Fruit fly (Drosophila melanogaster): ENCODE data around the gene CG10576.

Gene CG10576

dm6 chr3L:5770113-5770798, 4.8 kb upstream of the CG10576 start:
- peak; percentile 8 for TF ChIP-seq Dif (GFP tag; optimal IDR thresholded peaks at IDR 0.05; ENCODE audit: partially characterized antibody)
- TF ChIP-seq Sp1 (GFP tag; optimal IDR thresholded peaks at IDR 0.05) = peak; percentile 60
- peak; percentile 15 for TF ChIP-seq CG9705 (GFP tag; optimal IDR thresholded peaks at IDR 0.05)
- TF ChIP-seq HLH106 (tag; optimal IDR thresholded peaks at IDR 0.05) = peak; percentile 9
- no peak for TF ChIP-seq sage (GFP tag; optimal IDR thresholded peaks at IDR 0.05)
- no peak for TF ChIP-seq pan (optimal IDR thresholded peaks at IDR 0.05)
- no peak for TF ChIP-seq tai (GFP tag; optimal IDR thresholded peaks at IDR 0.05)
- peak; percentile 95 for TF ChIP-seq psq (GFP tag; optimal IDR thresholded peaks at IDR 0.05)
- TF ChIP-seq jim (GFP tag; optimal IDR thresholded peaks at IDR 0.05) = peak; percentile 41
- no peak for TF ChIP-seq Rel (GFP tag; optimal IDR thresholded peaks at IDR 0.05)
- TF ChIP-seq Rel (tag; optimal IDR thresholded peaks at IDR 0.05) = peak; percentile 95

dm6 chr3L:5768532-5769497, 3.3 kb upstream of the CG10576 start, which contains the start of the genes Ppat-Dpck and scny:
TSS of gene Ppat-Dpck (minus strand) at chr3L:5768794.
TSS of gene scny (plus strand) at chr3L:5769002.
- TF ChIP-seq Sp1 (GFP tag; optimal IDR thresholded peaks at IDR 0.05) (peak; percentile 33), rgr (GFP tag; optimal IDR thresholded peaks at IDR 0.05) (peak; percentile 35), foxo (GFP tag; optimal IDR thresholded peaks at IDR 0.05) (peak in 1 of 2 experiments; percentile 43), woc (GFP tag; optimal IDR thresholded peaks at IDR 0.05) (no peak), Hr83 (GFP tag; optimal IDR thresholded peaks at IDR 0.05; ENCODE audit: poor library complexity, severe bottlenecking) (peak; percentile 18), Jra (GFP tag; optimal IDR thresholded peaks at IDR 0.05) (peak; percentile 76), h (GFP tag; optimal IDR thresholded peaks at IDR 0.05) (peak; percentile 57), CG9705 (GFP tag; optimal IDR thresholded peaks at IDR 0.05) (no peak), Abd-B (GFP tag; optimal IDR thresholded peaks at IDR 0.05) (no peak), ey (GFP tag; optimal IDR thresholded peaks at IDR 0.05) (no peak), psq (GFP tag; optimal IDR thresholded peaks at IDR 0.05) (peak; percentile 99), fru (GFP tag; optimal IDR thresholded peaks at IDR 0.05) (no peak), Rel (GFP tag; optimal IDR thresholded peaks at IDR 0.05) (no peak), Rel (tag; optimal IDR thresholded peaks at IDR 0.05) (peak; percentile 21), HLH106 (tag; optimal IDR thresholded peaks at IDR 0.05) (peak; percentile 13), brk (GFP tag; optimal IDR thresholded peaks at IDR 0.05) (no peak), Mio (GFP tag; optimal IDR thresholded peaks at IDR 0.05) (no peak), Vsx2 (GFP tag; optimal IDR thresholded peaks at IDR 0.05; ENCODE audit: partially characterized antibody) (no peak), OdsH (GFP tag; optimal IDR thresholded peaks at IDR 0.05) (peak; percentile 1), N (GFP tag; optimal IDR thresholded peaks at IDR 0.05) (peak; percentile 49)

- TF ChIP-seq pan (optimal IDR thresholded peaks at IDR 0.05) (no peak), Myc (optimal IDR thresholded peaks at IDR 0.05) (no peak), usp (GFP tag; optimal IDR thresholded peaks at IDR 0.05) (no peak), OdsH (GFP tag; optimal IDR thresholded peaks at IDR 0.05) (no peak), Mio (GFP tag; optimal IDR thresholded peaks at IDR 0.05) (no peak), psq (GFP tag; optimal IDR thresholded peaks at IDR 0.05) (no peak), Sp1 (GFP tag; optimal IDR thresholded peaks at IDR 0.05) (no peak), h (GFP tag; optimal IDR thresholded peaks at IDR 0.05) (no peak), Hnf4 (GFP tag; optimal IDR thresholded peaks at IDR 0.05) (no peak), Abd-B (GFP tag; optimal IDR thresholded peaks at IDR 0.05) (no peak), ey (GFP tag; optimal IDR thresholded peaks at IDR 0.05) (no peak), dmrt93B (GFP tag; optimal IDR thresholded peaks at IDR 0.05) (no peak), woc (GFP tag; optimal IDR thresholded peaks at IDR 0.05) (no peak), foxo (GFP tag; optimal IDR thresholded peaks at IDR 0.05) (no peak), Dfd (GFP tag; optimal IDR thresholded peaks at IDR 0.05) (no peak), dl (GFP tag; optimal IDR thresholded peaks at IDR 0.05; ENCODE audit: insufficient read depth in 1 of 2, partially characterized antibody in 2 of 2) (no peak), sv (GFP tag; optimal IDR thresholded peaks at IDR 0.05) (no peak)
Observed at dm6 chr3L:5765844-5766200, 320 bp upstream of the CG10576 start, which contains the start of gene Txl. TSS of gene Txl (plus strand) at chr3L:5765846.
